Fruit fly (Drosophila melanogaster) whole organism, embryonic: ENCODE measurements around the gene CG5381.

Experiments used
- Antp ChIP-seq: fragments of 200-800 bp; sonication (Bioruptor generic); optimal IDR thresholded peaks from 3 replicates; lab custom pipeline; 2016; ENCODE audit warnings: missing biosample characterization, missing genetic modification characterization
- B-H1 ChIP-seq: fragments of 200-800 bp; sonication (Bioruptor generic); IDR thresholded peaks from 3 replicates; pipeline ENCODE4 v1.3.6; 2022; ENCODE audit warnings: missing biosample characterization, missing genetic modification characterization
- BEAF-32 ChIP-seq: fragments of 200-800 bp; sonication (Bioruptor generic); optimal IDR thresholded peaks from 3 replicates; lab custom pipeline; 2017; ENCODE audit warnings: missing biosample characterization, missing genetic modification characterization, mild to moderate bottlenecking, moderate library complexity, missing genetic modification reagents
- Bgb ChIP-seq: fragments of 200-800 bp; sonication (Bioruptor generic); IDR thresholded peaks from 2 replicates; pipeline ENCODE4 v1.3.6; 2022; ENCODE audit warnings: missing biosample characterization, missing genetic modification characterization; ENCODE audit not compliant: partially characterized antibody
- CG10209 ChIP-seq: fragments of 200-800 bp; sonication (Bioruptor generic); optimal IDR thresholded peaks from 3 replicates; lab custom pipeline; 2017; ENCODE audit warnings: missing biosample characterization, mild to moderate bottlenecking, missing genetic modification characterization, missing genetic modification reagents
- CG10267 ChIP-seq: fragments of 200-800 bp; sonication (Bioruptor generic); optimal IDR thresholded peaks from 2 replicates; lab custom pipeline; 2018; ENCODE audit warnings: missing biosample characterization, mild to moderate bottlenecking, missing genetic modification characterization, moderate library complexity
- CG11560 ChIP-seq: fragments of 200-800 bp; sonication (Bioruptor generic); IDR thresholded peaks from 3 replicates; pipeline ENCODE4 v1.3.6; 2022; ENCODE audit warnings: missing biosample characterization, missing genetic modification characterization
- CG11723 ChIP-seq: fragments of 200-800 bp; sonication (Bioruptor generic); optimal IDR thresholded peaks from 2 replicates; lab custom pipeline; 2017; ENCODE audit warnings: missing biosample characterization, mild to moderate bottlenecking, missing genetic modification characterization
- CG12104 ChIP-seq: fragments of 200-800 bp; sonication (Bioruptor generic); optimal IDR thresholded peaks from 3 replicates; lab custom pipeline; 2016; ENCODE audit warnings: missing biosample characterization, missing genetic modification characterization
- CG12155 ChIP-seq: fragments of 200-800 bp; sonication (Bioruptor generic); optimal IDR thresholded peaks from 3 replicates; lab custom pipeline; 2016; ENCODE audit warnings: missing biosample characterization, missing genetic modification characterization
- CG12769 ChIP-seq: fragments of 200-800 bp; sonication (Bioruptor generic); optimal IDR thresholded peaks from 2 replicates; lab custom pipeline; 2019; ENCODE audit warnings: missing biosample characterization, mild to moderate bottlenecking, missing genetic modification characterization, moderate library complexity
- CG13287 ChIP-seq: fragments of 200-800 bp; sonication (Bioruptor generic); IDR thresholded peaks from 2 replicates; pipeline ENCODE4 v1.3.6; 2022; ENCODE audit warnings: missing biosample characterization, missing genetic modification characterization; ENCODE audit not compliant: partially characterized antibody
- CG14050 ChIP-seq: fragments of 200-800 bp; sonication (Bioruptor generic); IDR thresholded peaks from 3 replicates; pipeline ENCODE4 v1.3.6; 2022; ENCODE audit warnings: missing biosample characterization, missing genetic modification characterization
- CG14860 ChIP-seq: fragments of 200-800 bp; sonication (Bioruptor generic); IDR thresholded peaks from 3 replicates; pipeline ENCODE4 v1.3.6; 2022; ENCODE audit warnings: missing biosample characterization, missing genetic modification characterization; ENCODE audit not compliant: partially characterized antibody
- CG15514 ChIP-seq: fragments of 200-800 bp; sonication (Bioruptor generic); optimal IDR thresholded peaks from 3 replicates; lab custom pipeline; 2017; ENCODE audit warnings: missing biosample characterization, missing genetic modification characterization, mild to moderate bottlenecking, moderate library complexity, missing genetic modification reagents
- CG15696 ChIP-seq: fragments of 200-800 bp; sonication (Bioruptor generic); optimal IDR thresholded peaks from 2 replicates; lab custom pipeline; 2019; ENCODE audit warnings: missing biosample characterization, mild to moderate bottlenecking, missing genetic modification characterization, moderate library complexity
- CG1603 ChIP-seq: fragments of 200-800 bp; sonication (Bioruptor generic); optimal IDR thresholded peaks from 2 replicates; lab custom pipeline; 2019; ENCODE audit warnings: missing biosample characterization, mild to moderate bottlenecking, missing genetic modification characterization, moderate library complexity
- CG32772 ChIP-seq: fragments of 200-800 bp; sonication (Bioruptor generic); IDR thresholded peaks from 2 replicates; pipeline ENCODE4 v1.3.6; 2022; ENCODE audit warnings: missing biosample characterization, missing genetic modification characterization
- CG8281 ChIP-seq: fragments of 200-800 bp; sonication (Bioruptor generic); optimal IDR thresholded peaks from 2 replicates; lab custom pipeline; 2018; ENCODE audit warnings: missing biosample characterization, mild to moderate bottlenecking, missing genetic modification characterization, moderate library complexity
- CG9609 ChIP-seq: fragments of 200-800 bp; sonication (Bioruptor generic); optimal IDR thresholded peaks from 3 replicates; lab custom pipeline; 2016; ENCODE audit warnings: missing biosample characterization, missing genetic modification characterization
- Dll ChIP-seq: fragments of 200-800 bp; sonication (Bioruptor generic); IDR thresholded peaks from 4 replicates; pipeline ENCODE4 v1.3.6; 2022; ENCODE audit warnings: missing biosample characterization, missing genetic modification characterization; ENCODE audit not compliant: partially characterized antibody
- Dref ChIP-seq: fragments of 200-800 bp; sonication (Bioruptor generic); IDR thresholded peaks from 2 replicates; pipeline ENCODE4 v1.3.6; 2022; ENCODE audit warnings: missing biosample characterization, missing genetic modification characterization
- E2f1 ChIP-seq: fragments of 200-800 bp; sonication (Bioruptor generic); IDR thresholded peaks from 2 replicates; pipeline ENCODE4 v1.3.6; 2022; ENCODE audit warnings: missing biosample characterization, missing genetic modification characterization
- GATAe ChIP-seq: fragments of 200-800 bp; sonication (Bioruptor generic); conservative IDR thresholded peaks from 2 replicates; pipeline ENCODE4 v1.3.6; 2022; ENCODE audit warnings: missing biosample characterization, missing genetic modification characterization
- H2.0 ChIP-seq: fragments of 200-800 bp; sonication (Bioruptor generic); IDR thresholded peaks from 2 replicates; pipeline ENCODE4 v1.3.6; 2022; ENCODE audit warnings: missing biosample characterization, missing genetic modification characterization
- HmgD ChIP-seq: fragments of 200-800 bp; sonication (Bioruptor generic); optimal IDR thresholded peaks from 3 replicates; lab custom pipeline; 2016; ENCODE audit warnings: missing biosample characterization, missing genetic modification characterization
- Nf-YA ChIP-seq: fragments of 200-800 bp; sonication (Bioruptor generic); IDR thresholded peaks from 2 replicates; pipeline ENCODE4 v1.3.6; 2022; ENCODE audit warnings: missing biosample characterization, missing genetic modification characterization
- Opbp ChIP-seq: fragments of 200-800 bp; sonication (Bioruptor generic); IDR thresholded peaks from 3 replicates; pipeline ENCODE4 v1.3.6; 2022; ENCODE audit warnings: missing biosample characterization, missing genetic modification characterization; ENCODE audit not compliant: partially characterized antibody
- Sox102F ChIP-seq: fragments of 200-800 bp; sonication (Bioruptor generic); optimal IDR thresholded peaks from 2 replicates; lab custom pipeline; 2018; ENCODE audit warnings: missing biosample characterization, mild to moderate bottlenecking, missing genetic modification characterization, moderate library complexity
- Sry-δ ChIP-seq: fragments of 200-800 bp; sonication (Bioruptor generic); optimal IDR thresholded peaks from 2 replicates; lab custom pipeline; 2016; ENCODE audit warnings: missing biosample characterization, missing genetic modification characterization
- Usf ChIP-seq: fragments of 200-800 bp; sonication (Bioruptor generic); optimal IDR thresholded peaks from 2 replicates; lab custom pipeline; 2017; ENCODE audit warnings: missing genotype, missing biosample characterization, missing genetic modification characterization
- Xrp1 ChIP-seq: fragments of 200-800 bp; sonication (Bioruptor generic); IDR thresholded peaks from 2 replicates; pipeline ENCODE4 v1.3.6; 2022; ENCODE audit warnings: missing biosample characterization, missing genetic modification characterization
- cg ChIP-seq: fragments of 200-800 bp; sonication (Bioruptor generic); optimal IDR thresholded peaks from 3 replicates; lab custom pipeline; 2019; ENCODE audit warnings: missing biosample characterization, mild to moderate bottlenecking, missing genetic modification characterization, moderate library complexity
- chn ChIP-seq: fragments of 200-800 bp; sonication (Bioruptor generic); optimal IDR thresholded peaks from 2 replicates; lab custom pipeline; 2016; ENCODE audit warnings: missing biosample characterization, missing genetic modification characterization
- croc ChIP-seq: fragments of 200-800 bp; sonication (Bioruptor generic); conservative IDR thresholded peaks from 3 replicates; pipeline ENCODE4 v1.3.6; 2022; ENCODE audit warnings: missing biosample characterization, missing genetic modification characterization
- cwo ChIP-seq: fragments of 200-800 bp; sonication (Bioruptor generic); optimal IDR thresholded peaks from 3 replicates; lab custom pipeline; 2017; ENCODE audit warnings: missing biosample characterization, missing genetic modification characterization, mild to moderate bottlenecking, moderate library complexity, missing genetic modification reagents
- danr ChIP-seq: fragments of 200-800 bp; sonication (Bioruptor generic); IDR thresholded peaks from 2 replicates; pipeline ENCODE4 v1.3.6; 2022; ENCODE audit warnings: missing biosample characterization, missing genetic modification characterization
- dysf ChIP-seq: fragments of 200-800 bp; sonication (Bioruptor generic); IDR thresholded peaks from 3 replicates; pipeline ENCODE4 v1.3.6; 2022; ENCODE audit warnings: missing biosample characterization, missing genetic modification characterization
- insv ChIP-seq, 2 experiments: fragments of 200-800 bp; sonication (Bioruptor generic); optimal IDR thresholded peaks; 3 replicates each; lab custom pipeline; 2016 to 2018; ENCODE audit warnings: missing biosample characterization in 2 of 2, missing genetic modification characterization in 2 of 2
- jing ChIP-seq: fragments of 200-800 bp; sonication (Bioruptor generic); optimal IDR thresholded peaks from 2 replicates; lab custom pipeline; 2018; ENCODE audit warnings: missing biosample characterization, mild to moderate bottlenecking, missing genetic modification characterization
- kah ChIP-seq: fragments of 200-800 bp; sonication (Bioruptor generic); optimal IDR thresholded peaks from 2 replicates; lab custom pipeline; 2018; ENCODE audit warnings: missing biosample characterization, mild to moderate bottlenecking, missing genetic modification characterization
- knrl ChIP-seq: fragments of 200-800 bp; sonication (Bioruptor generic); IDR thresholded peaks from 3 replicates; pipeline ENCODE4 v1.3.6; 2022; ENCODE audit warnings: missing biosample characterization, missing genetic modification characterization; ENCODE audit not compliant: partially characterized antibody
- lmd ChIP-seq: fragments of 200-800 bp; sonication (Bioruptor generic); IDR thresholded peaks from 2 replicates; pipeline ENCODE4 v1.3.6; 2022; ENCODE audit warnings: missing biosample characterization, missing genetic modification characterization
- pb ChIP-seq: fragments of 200-800 bp; sonication (Bioruptor generic); optimal IDR thresholded peaks from 3 replicates; lab custom pipeline; 2016; ENCODE audit warnings: missing biosample characterization, missing genetic modification characterization
- pum ChIP-seq: fragments of 200-800 bp; sonication (Bioruptor generic); optimal IDR thresholded peaks from 2 replicates; lab custom pipeline; 2016; ENCODE audit warnings: missing biosample characterization, missing genetic modification characterization
- pzg ChIP-seq: fragments of 200-800 bp; sonication (Bioruptor generic); optimal IDR thresholded peaks from 3 replicates; lab custom pipeline; 2018; ENCODE audit warnings: missing biosample characterization, mild to moderate bottlenecking, missing genetic modification characterization, moderate library complexity
- ranshi ChIP-seq: fragments of 200-800 bp; sonication (Bioruptor generic); IDR thresholded peaks from 2 replicates; pipeline ENCODE4 v1.3.6; 2022; ENCODE audit warnings: missing biosample characterization, missing genetic modification characterization
- sob ChIP-seq: fragments of 200-800 bp; sonication (Bioruptor generic); IDR thresholded peaks from 2 replicates; pipeline ENCODE4 v1.3.6; 2022; ENCODE audit warnings: missing biosample characterization, missing genetic modification characterization
- wek ChIP-seq: fragments of 200-800 bp; sonication (Bioruptor generic); optimal IDR thresholded peaks from 3 replicates; lab custom pipeline; 2018; ENCODE audit warnings: missing biosample characterization, mild to moderate bottlenecking, missing genetic modification characterization, moderate library complexity
- zen2 ChIP-seq: fragments of 200-800 bp; sonication (Bioruptor generic); IDR thresholded peaks from 3 replicates; pipeline ENCODE4 v1.3.6; 2022; ENCODE audit warnings: missing biosample characterization, missing genetic modification characterization; ENCODE audit not compliant: partially characterized antibody

Gene CG5381

DNA sequence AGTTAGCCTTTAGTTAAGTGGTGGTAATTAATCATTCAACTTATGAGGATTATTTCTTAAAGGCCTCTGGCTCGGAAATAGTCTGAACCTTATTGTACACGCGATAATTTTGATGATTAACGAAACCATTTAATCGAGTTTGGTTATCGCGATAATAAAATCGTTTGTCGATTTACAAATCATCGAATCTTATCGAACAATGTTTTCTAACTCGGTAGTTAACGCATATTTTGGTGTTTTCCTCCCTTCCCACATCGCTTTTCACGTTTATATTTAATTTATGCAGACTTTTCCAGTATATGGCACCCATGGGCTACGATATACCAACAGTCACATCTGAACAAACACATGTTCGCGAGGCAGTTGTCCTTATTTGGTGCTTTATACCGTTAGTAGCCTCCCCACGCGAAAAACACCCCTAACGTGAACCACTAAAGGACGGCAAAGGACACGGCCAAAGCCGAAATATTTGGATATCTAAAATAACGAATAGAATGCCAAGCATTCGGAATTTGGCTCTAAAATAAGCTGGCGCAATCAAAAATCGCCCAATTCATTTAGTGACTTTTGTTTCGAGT lies 21.2 kb upstream of the CG5381 start, which contains the start of gene Frmd5:
Frmd5 (plus strand) TSS at position 414 of the 578 bp plus-strand sequence.
- TF ChIP-seq CG10209 (GFP tag; lab: Kevin White, UChicago) (no peak), CG14860 (GFP tag; lab: Robert Waterston, UW) (peak; percentile 65), wek (GFP tag; lab: Kevin White, UChicago) (peak; percentile 91), Nf-YA (GFP tag; lab: Robert Waterston, UW) (no peak), Dref (GFP tag; lab: Robert Waterston, UW) (peak; percentile 34), Bgb (GFP tag; lab: Robert Waterston, UW) (0 out of 2 replicates have a peak, but pooled peaks have one; percentile 7), CG12769 (no peak), sob (GFP tag; lab: Robert Waterston, UW) (no peak), Sry-δ (GFP tag; lab: Kevin White, UChicago) (no peak), croc (GFP tag; lab: Robert Waterston, UW) (no peak), CG11560 (tag; lab: Robert Waterston, UW) (no peak), CG10267 (tag; lab: Kevin White, UChicago) (no peak), cg (no peak), CG1603 (tag; lab: Kevin White, UChicago) (peak; percentile 5), zen2 (GFP tag; lab: Robert Waterston, UW) (0 out of 3 replicates have a peak, but pooled peaks have one; percentile 28), Dll (GFP tag; lab: Robert Waterston, UW) (peak; percentile 66; the same call in 2 of the 4 replicates), Xrp1 (GFP tag; lab: Robert Waterston, UW) (no peak), CG15514 (GFP tag; lab: Kevin White, UChicago) (peak; percentile 74), knrl (GFP tag; lab: Robert Waterston, UW) (0 out of 3 replicates have a peak, but pooled peaks have one; percentile 25), pum (GFP tag; lab: Kevin White, UChicago) (no peak), CG11723 (GFP tag; lab: Kevin White, UChicago) (no peak), lmd (no peak), GATAe (no peak), pb (GFP tag; lab: Kevin White, UChicago) (no peak), kah (GFP tag; lab: Kevin White, UChicago) (no peak), pzg (GFP tag; lab: Kevin White, UChicago) (peak; percentile 22), CG9609 (GFP tag; lab: Kevin White, UChicago) (no peak), CG15696 (no peak), insv (GFP tag; optimal IDR thresholded peaks at IDR 0.05; lab: Kevin White, UChicago) (no peak), HmgD (GFP tag; lab: Kevin White, UChicago) (no peak), CG12104 (GFP tag; lab: Kevin White, UChicago) (no peak), CG13287 (GFP tag; lab: Robert Waterston, UW) (peak; percentile 62), jing (no peak), Sox102F (GFP tag; lab: Kevin White, UChicago) (no peak), danr (GFP tag; lab: Robert Waterston, UW) (no peak), B-H1 (GFP tag; lab: Robert Waterston, UW) (no peak), CG8281 (no peak), ranshi (GFP tag; lab: Robert Waterston, UW) (no peak), H2.0 (GFP tag; lab: Robert Waterston, UW) (no peak), cwo (GFP tag; lab: Kevin White, UChicago) (no peak), CG14050 (no peak), CG12155 (GFP tag; lab: Kevin White, UChicago) (no peak), CG32772 (GFP tag; lab: Robert Waterston, UW) (no peak), BEAF-32 (GFP tag; lab: Kevin White, UChicago) (peak; percentile 21), E2f1 (GFP tag; lab: Robert Waterston, UW) (no peak), dysf (GFP tag; lab: Robert Waterston, UW) (no peak), Opbp (GFP tag; lab: Robert Waterston, UW) (peak; percentile 67; the same call in 2 of the 3 replicates), Antp (GFP tag; lab: Kevin White, UChicago) (no peak), Usf (GFP tag; lab: Kevin White, UChicago) (no peak), chn (no peak)
